Fruit fly (Drosophila melanogaster): ENCODE results near the gene Fum3.

Gene Fum3

DNA sequence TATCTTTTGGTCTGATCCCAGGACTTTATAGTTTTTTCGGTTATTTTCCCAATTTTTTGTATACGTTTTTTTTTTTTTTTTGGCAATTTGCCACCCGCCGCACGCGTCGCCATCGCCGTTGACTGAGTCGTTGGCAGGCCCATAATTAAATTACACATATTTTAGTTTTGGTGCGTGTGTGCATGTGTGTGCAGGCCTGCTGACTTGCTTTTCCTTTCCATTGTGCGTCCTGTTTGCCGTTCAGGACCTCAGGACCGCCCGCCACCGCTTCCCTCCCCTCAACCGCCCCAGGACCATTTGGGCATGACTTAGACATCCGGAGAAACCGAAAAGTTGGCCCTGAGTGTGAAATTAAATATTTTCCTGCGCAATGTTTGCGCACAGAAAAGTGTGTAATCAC is 44.7 kb downstream of the Fum3 start (continued):
- TF ChIP-seq nom (GFP tag; optimal IDR thresholded peaks at IDR 0.05) = no peak
- no peak for TF ChIP-seq Usf (GFP tag; optimal IDR thresholded peaks at IDR 0.05)
- no peak for TF ChIP-seq CG7357 (GFP tag; IDR thresholded peaks at IDR 0.05)
- no peak for TF ChIP-seq Scr (GFP tag; IDR thresholded peaks at IDR 0.05; ENCODE audit: partially characterized antibody)
- no peak for TF ChIP-seq sd (tag; optimal IDR thresholded peaks at IDR 0.05)
- no peak for TF ChIP-seq da (GFP tag; optimal IDR thresholded peaks at IDR 0.05)
- TF ChIP-seq CG30020 (tag; optimal IDR thresholded peaks at IDR 0.05) = no peak
- no peak for TF ChIP-seq insv (GFP tag; optimal IDR thresholded peaks at IDR 0.05)
- no peak for TF ChIP-seq lov (optimal IDR thresholded peaks at IDR 0.05)
- TF ChIP-seq lov (GFP tag; IDR thresholded peaks at IDR 0.05) = peak; percentile 69; the same call in 1 of the 3 replicates
- no peak for TF ChIP-seq CG32767 (GFP tag; IDR thresholded peaks at IDR 0.05)
- TF ChIP-seq salm (tag; optimal IDR thresholded peaks at IDR 0.05) = no peak
- no peak for TF ChIP-seq CG10147 (GFP tag; optimal IDR thresholded peaks at IDR 0.05)
- TF ChIP-seq dm (GFP tag; optimal IDR thresholded peaks at IDR 0.05) = no peak
- TF ChIP-seq CG2129 (GFP tag; IDR thresholded peaks at IDR 0.05; ENCODE audit: partially characterized antibody) = no peak
- no peak for TF ChIP-seq Ada2b (GFP tag; IDR thresholded peaks at IDR 0.05)
- no peak for TF ChIP-seq H15 (GFP tag; IDR thresholded peaks at IDR 0.05)
- TF ChIP-seq CG4328 (GFP tag; optimal IDR thresholded peaks at IDR 0.05) = no peak
- no peak for TF ChIP-seq Six4 (GFP tag; optimal IDR thresholded peaks at IDR 0.05)
- TF ChIP-seq zen2 (GFP tag; IDR thresholded peaks at IDR 0.05; ENCODE audit: partially characterized antibody) = no peak
- TF ChIP-seq CG3847 (GFP tag; IDR thresholded peaks at IDR 0.05) = 0 out of 2 replicates have a peak, but pooled peaks have one; percentile 10
- TF ChIP-seq Xrp1 (GFP tag; IDR thresholded peaks at IDR 0.05) = peak; percentile 5; the same call in 1 of the 2 replicates
- TF ChIP-seq ERR (GFP tag; optimal IDR thresholded peaks at IDR 0.05) = no peak
- TF ChIP-seq pros (GFP tag; optimal IDR thresholded peaks at IDR 0.05) = peak; percentile 42
- no peak for TF ChIP-seq CG1832 (GFP tag; optimal IDR thresholded peaks at IDR 0.05)
- no peak for TF ChIP-seq org-1 (GFP tag; optimal IDR thresholded peaks at IDR 0.05)
- TF ChIP-seq dmrt11E (tag; optimal IDR thresholded peaks at IDR 0.05) = no peak
- peak; percentile 62 for TF ChIP-seq Hey (tag; optimal IDR thresholded peaks at IDR 0.05)
- no peak for TF ChIP-seq scrt (GFP tag; optimal IDR thresholded peaks at IDR 0.05)
- no peak for TF ChIP-seq wor (GFP tag; IDR thresholded peaks at IDR 0.05)
- no peak for TF ChIP-seq CG8944 (GFP tag; optimal IDR thresholded peaks at IDR 0.05)
- no peak for TF ChIP-seq CG18764 (GFP tag; optimal IDR thresholded peaks at IDR 0.05)
- no peak for TF ChIP-seq CG11247 (GFP tag; IDR thresholded peaks at IDR 0.05)
- no peak for TF ChIP-seq Hmr (GFP tag; optimal IDR thresholded peaks at IDR 0.05)
- TF ChIP-seq CG10431 (GFP tag; optimal IDR thresholded peaks at IDR 0.05) = no peak
- no peak for TF ChIP-seq prd (optimal IDR thresholded peaks at IDR 0.05)
- no peak; the same call in 2 of the 3 replicates for TF ChIP-seq prd (GFP tag; IDR thresholded peaks at IDR 0.05)
- no peak for TF ChIP-seq CG6813 (GFP tag; optimal IDR thresholded peaks at IDR 0.05)
- peak; percentile 56 for TF ChIP-seq twi (tag; optimal IDR thresholded peaks at IDR 0.05)
- TF ChIP-seq MBD-R2 (GFP tag; IDR thresholded peaks at IDR 0.05) = peak; percentile 15; the same call in 1 of the 2 replicates
- TF ChIP-seq zen (tag; optimal IDR thresholded peaks at IDR 0.05) = peak; percentile 20
- 0 out of 2 replicates have a peak, but pooled peaks have one; percentile 22 for TF ChIP-seq ranshi (GFP tag; IDR thresholded peaks at IDR 0.05)
- TF ChIP-seq Bgb (GFP tag; IDR thresholded peaks at IDR 0.05; ENCODE audit: partially characterized antibody) = no peak
- peak; percentile 43 for TF ChIP-seq crol (GFP tag; IDR thresholded peaks at IDR 0.05)
- TF ChIP-seq CG9437 (GFP tag; optimal IDR thresholded peaks at IDR 0.05) = no peak
- 0 out of 2 replicates have a peak, but pooled peaks have one; percentile 15 for TF ChIP-seq rib (GFP tag; IDR thresholded peaks at IDR 0.05)
- no peak for TF ChIP-seq CG11695 (GFP tag; IDR thresholded peaks at IDR 0.05)
- no peak for TF ChIP-seq Taf1 (GFP tag; IDR thresholded peaks at IDR 0.05)
- TF ChIP-seq CG16815 (GFP tag; optimal IDR thresholded peaks at IDR 0.05) = no peak
- TF ChIP-seq CG4617 (GFP tag; optimal IDR thresholded peaks at IDR 0.05; ENCODE audit: borderline replicate concordance) = no peak

All from whole organism, embryonic.